Fruit fly (Drosophila melanogaster) whole organism, embryonic: ENCODE data around the gene CG42693.

Experiments used
- Asciz ChIP-seq: fragments of 200-800 bp; sonication (Bioruptor generic); optimal IDR thresholded peaks from 2 replicates; lab custom pipeline; 2017; ENCODE audit warnings: missing biosample characterization, mild to moderate bottlenecking, missing genetic modification characterization, missing genetic modification reagents
- CG10209 ChIP-seq: fragments of 200-800 bp; sonication (Bioruptor generic); optimal IDR thresholded peaks from 3 replicates; lab custom pipeline; 2017; ENCODE audit warnings: missing biosample characterization, mild to moderate bottlenecking, missing genetic modification characterization, missing genetic modification reagents
- CG1024 ChIP-seq: fragments of 200-800 bp; sonication (Bioruptor generic); IDR thresholded peaks from 2 replicates; pipeline ENCODE4 v1.3.6; 2022; ENCODE audit warnings: missing biosample characterization, missing genetic modification characterization
- CG10565 ChIP-seq: fragments of 200-800 bp; sonication (Bioruptor generic); optimal IDR thresholded peaks from 3 replicates; lab custom pipeline; 2016; ENCODE audit warnings: missing biosample characterization, mild to moderate bottlenecking, missing genetic modification characterization
- CG11398 ChIP-seq: fragments of 200-800 bp; sonication (Bioruptor generic); optimal IDR thresholded peaks from 2 replicates; lab custom pipeline; 2016; ENCODE audit warnings: missing biosample characterization, missing genetic modification characterization
- CG12391 ChIP-seq: fragments of 200-800 bp; sonication (Bioruptor generic); optimal IDR thresholded peaks from 3 replicates; lab custom pipeline; 2018; ENCODE audit warnings: missing biosample characterization, mild to moderate bottlenecking, missing genetic modification characterization, moderate library complexity
- CG14710 ChIP-seq: fragments of 200-800 bp; sonication (Bioruptor generic); optimal IDR thresholded peaks from 3 replicates; lab custom pipeline; 2019; ENCODE audit warnings: missing biosample characterization, mild to moderate bottlenecking, missing genetic modification characterization, moderate library complexity
- CG1832 ChIP-seq: fragments of 200-800 bp; sonication (Bioruptor generic); optimal IDR thresholded peaks from 2 replicates; lab custom pipeline; 2017; ENCODE audit warnings: missing biosample characterization, mild to moderate bottlenecking, missing genetic modification characterization, inconsistent platforms
- CG18764 ChIP-seq: fragments of 200-800 bp; sonication (Bioruptor generic); optimal IDR thresholded peaks from 3 replicates; lab custom pipeline; 2016; ENCODE audit warnings: missing biosample characterization, missing genetic modification characterization
- CG2120 ChIP-seq: fragments of 200-800 bp; sonication (Bioruptor generic); optimal IDR thresholded peaks from 3 replicates; lab custom pipeline; 2016; ENCODE audit warnings: missing biosample characterization, missing genetic modification characterization
- CG2889 ChIP-seq: fragments of 200-800 bp; sonication (Bioruptor generic); IDR thresholded peaks from 3 replicates; pipeline ENCODE4 v1.3.6; 2022; ENCODE audit warnings: missing biosample characterization, missing genetic modification characterization
- CG30431 ChIP-seq: fragments of 200-800 bp; sonication (Bioruptor generic); optimal IDR thresholded peaks from 2 replicates; lab custom pipeline; 2017; ENCODE audit warnings: missing biosample characterization, missing genetic modification characterization
- CG31365 ChIP-seq: fragments of 200-800 bp; sonication (Bioruptor generic); optimal IDR thresholded peaks from 2 replicates; lab custom pipeline; 2018; ENCODE audit warnings: missing biosample characterization, mild to moderate bottlenecking, missing genetic modification characterization
- CG7372 ChIP-seq: fragments of 200-800 bp; sonication (Bioruptor generic); IDR thresholded peaks from 2 replicates; pipeline ENCODE4 v1.3.6; 2022; ENCODE audit warnings: missing biosample characterization, missing genetic modification characterization
- CG9727 ChIP-seq: fragments of 200-800 bp; sonication (Bioruptor generic); optimal IDR thresholded peaks from 3 replicates; lab custom pipeline; 2017; ENCODE audit warnings: missing biosample characterization, mild to moderate bottlenecking, missing genetic modification characterization
- CG9797 ChIP-seq: fragments of 200-800 bp; sonication (Bioruptor generic); optimal IDR thresholded peaks from 3 replicates; lab custom pipeline; 2018; ENCODE audit warnings: missing biosample characterization, mild to moderate bottlenecking, missing genetic modification characterization
- CG9876 ChIP-seq: fragments of 200-800 bp; sonication (Bioruptor generic); optimal IDR thresholded peaks from 2 replicates; lab custom pipeline; 2016; ENCODE audit warnings: missing biosample characterization, missing genetic modification characterization
- Doc3 ChIP-seq: fragments of 200-800 bp; sonication (Bioruptor generic); IDR thresholded peaks from 3 replicates; pipeline ENCODE4 v1.3.6; 2022; ENCODE audit warnings: missing biosample characterization, missing genetic modification characterization; ENCODE audit not compliant: partially characterized antibody
- Fer2 ChIP-seq: fragments of 200-800 bp; sonication (Bioruptor generic); optimal IDR thresholded peaks from 2 replicates; lab custom pipeline; 2018; ENCODE audit warnings: missing biosample characterization, mild to moderate bottlenecking, missing genetic modification characterization, moderate library complexity
- Gug ChIP-seq: fragments of 200-800 bp; sonication (Bioruptor generic); IDR thresholded peaks from 4 replicates; pipeline ENCODE4 v1.3.6; 2022; ENCODE audit warnings: missing biosample characterization, missing genetic modification characterization
- MESR4 ChIP-seq: fragments of 200-800 bp; sonication (Bioruptor generic); optimal IDR thresholded peaks from 2 replicates; lab custom pipeline; 2018; ENCODE audit warnings: missing biosample characterization, mild to moderate bottlenecking, missing genetic modification characterization, moderate library complexity
- NK7.1 ChIP-seq: fragments of 200-800 bp; sonication (Bioruptor generic); optimal IDR thresholded peaks from 3 replicates; lab custom pipeline; 2016; ENCODE audit warnings: missing biosample characterization, missing genetic modification characterization
- Ptx1 ChIP-seq: fragments of 200-800 bp; sonication (Bioruptor generic); IDR thresholded peaks from 2 replicates; pipeline ENCODE4 v1.3.6; 2022; ENCODE audit warnings: missing biosample characterization, missing genetic modification characterization
- Rx ChIP-seq: fragments of 200-800 bp; sonication (Bioruptor generic); IDR thresholded peaks from 2 replicates; pipeline ENCODE4 v1.3.6; 2022; ENCODE audit warnings: missing biosample characterization, missing genetic modification characterization
- Taf1 ChIP-seq: fragments of 200-800 bp; sonication (Bioruptor generic); IDR thresholded peaks from 2 replicates; pipeline ENCODE4 v1.3.6; 2022; ENCODE audit warnings: missing biosample characterization, missing genetic modification characterization
- ase ChIP-seq: fragments of 200-800 bp; sonication (Bioruptor generic); IDR thresholded peaks from 3 replicates; pipeline ENCODE4 v1.3.6; 2022; ENCODE audit warnings: missing biosample characterization, missing genetic modification characterization
- ash1 ChIP-seq: fragments of 200-800 bp; sonication (Bioruptor generic); optimal IDR thresholded peaks from 2 replicates; lab custom pipeline; 2018; ENCODE audit warnings: missing biosample characterization, mild to moderate bottlenecking, missing genetic modification characterization
- cas ChIP-seq: fragments of 200-800 bp; sonication (Bioruptor generic); IDR thresholded peaks from 2 replicates; pipeline ENCODE4 v1.3.6; 2022; ENCODE audit warnings: missing biosample characterization, missing genetic modification characterization
- chif ChIP-seq, 2 experiments: fragments of 200-800 bp; sonication (Bioruptor generic); optimal IDR thresholded peaks; 3 replicates each; lab custom pipeline; 2016; ENCODE audit warnings: missing biosample characterization in 2 of 2, missing genetic modification characterization in 2 of 2
- corto ChIP-seq: fragments of 200-800 bp; sonication (Bioruptor generic); optimal IDR thresholded peaks from 2 replicates; lab custom pipeline; 2016; ENCODE audit warnings: missing biosample characterization, mild to moderate bottlenecking, missing genetic modification characterization, moderate library complexity
- dm ChIP-seq: fragments of 200-800 bp; sonication (Bioruptor generic); optimal IDR thresholded peaks from 3 replicates; lab custom pipeline; 2016; ENCODE audit warnings: missing biosample characterization, missing genetic modification characterization
- emc ChIP-seq: fragments of 200-800 bp; sonication (Bioruptor generic); optimal IDR thresholded peaks from 2 replicates; lab custom pipeline; 2016; ENCODE audit warnings: missing biosample characterization, missing genetic modification characterization
- her ChIP-seq: fragments of 200-800 bp; sonication (Bioruptor generic); optimal IDR thresholded peaks from 2 replicates; lab custom pipeline; 2016; ENCODE audit warnings: missing biosample characterization, missing genetic modification characterization
- inv ChIP-seq: fragments of 200-800 bp; sonication (Bioruptor generic); IDR thresholded peaks from 2 replicates; pipeline ENCODE4 v1.3.6; 2022; ENCODE audit warnings: missing biosample characterization, missing genetic modification characterization; ENCODE audit not compliant: partially characterized antibody
- jumu ChIP-seq: fragments of 200-800 bp; sonication (Bioruptor generic); optimal IDR thresholded peaks from 3 replicates; lab custom pipeline; 2016; ENCODE audit warnings: missing biosample characterization, missing genetic modification characterization
- ken ChIP-seq: fragments of 200-800 bp; sonication (Bioruptor generic); IDR thresholded peaks from 3 replicates; pipeline ENCODE4 v1.3.6; 2022; ENCODE audit warnings: missing biosample characterization, missing genetic modification characterization
- klu ChIP-seq: fragments of 200-800 bp; sonication (Bioruptor generic); IDR thresholded peaks from 2 replicates; pipeline ENCODE4 v1.3.6; 2022; ENCODE audit warnings: missing biosample characterization, missing genetic modification characterization
- lbe ChIP-seq: fragments of 200-800 bp; sonication (Bioruptor generic); optimal IDR thresholded peaks from 2 replicates; lab custom pipeline; 2016; ENCODE audit warnings: missing biosample characterization, mild to moderate bottlenecking, missing genetic modification characterization
- nau ChIP-seq: fragments of 200-800 bp; sonication (Bioruptor generic); optimal IDR thresholded peaks from 3 replicates; lab custom pipeline; 2017; ENCODE audit warnings: missing biosample characterization, mild to moderate bottlenecking, missing genetic modification characterization, missing genetic modification reagents
- pita ChIP-seq: fragments of 200-800 bp; sonication (Bioruptor generic); optimal IDR thresholded peaks from 2 replicates; lab custom pipeline; 2017; ENCODE audit warnings: missing biosample characterization, mild to moderate bottlenecking, missing genetic modification characterization
- pnt ChIP-seq: fragments of 200-800 bp; sonication (Bioruptor generic); optimal IDR thresholded peaks from 3 replicates; lab custom pipeline; 2016; ENCODE audit warnings: missing biosample characterization, missing genetic modification characterization
- pros ChIP-seq: fragments of 200-800 bp; sonication (Bioruptor generic); optimal IDR thresholded peaks from 3 replicates; lab custom pipeline; 2019; ENCODE audit warnings: missing biosample characterization, mild to moderate bottlenecking, missing genetic modification characterization, moderate library complexity
- salm ChIP-seq: fragments of 200-800 bp; sonication (Bioruptor generic); optimal IDR thresholded peaks from 2 replicates; lab custom pipeline; 2018; ENCODE audit warnings: missing biosample characterization, mild to moderate bottlenecking, missing genetic modification characterization
- shn ChIP-seq: fragments of 200-800 bp; sonication (Bioruptor generic); optimal IDR thresholded peaks from 3 replicates; lab custom pipeline; 2016; ENCODE audit warnings: missing biosample characterization, missing genetic modification characterization
- sug ChIP-seq: fragments of 200-800 bp; optimal IDR thresholded peaks from 2 replicates; lab custom pipeline; 2019; ENCODE audit warnings: missing biosample characterization, mild to moderate bottlenecking, missing genetic modification characterization, moderate library complexity
- tna ChIP-seq: fragments of 200-800 bp; sonication (Bioruptor generic); IDR thresholded peaks from 2 replicates; pipeline ENCODE4 v1.3.6; 2022; ENCODE audit warnings: missing biosample characterization, missing genetic modification characterization; ENCODE audit not compliant: partially characterized antibody
- toy ChIP-seq: fragments of 200-800 bp; sonication (Bioruptor generic); IDR thresholded peaks from 2 replicates; pipeline ENCODE4 v1.3.6; 2022; ENCODE audit warnings: missing biosample characterization, missing genetic modification characterization
- ttk ChIP-seq: fragments of 200-800 bp; sonication (Bioruptor generic); IDR thresholded peaks from 2 replicates; pipeline ENCODE4 v2.1.2; 2022; ENCODE audit warnings: missing biosample characterization, missing genetic modification characterization
- tup ChIP-seq: fragments of 200-800 bp; sonication (Bioruptor generic); optimal IDR thresholded peaks from 2 replicates; lab custom pipeline; 2016; ENCODE audit warnings: missing biosample characterization, mild to moderate bottlenecking, missing genetic modification characterization, moderate library complexity

The CG42693 gene

DNA sequence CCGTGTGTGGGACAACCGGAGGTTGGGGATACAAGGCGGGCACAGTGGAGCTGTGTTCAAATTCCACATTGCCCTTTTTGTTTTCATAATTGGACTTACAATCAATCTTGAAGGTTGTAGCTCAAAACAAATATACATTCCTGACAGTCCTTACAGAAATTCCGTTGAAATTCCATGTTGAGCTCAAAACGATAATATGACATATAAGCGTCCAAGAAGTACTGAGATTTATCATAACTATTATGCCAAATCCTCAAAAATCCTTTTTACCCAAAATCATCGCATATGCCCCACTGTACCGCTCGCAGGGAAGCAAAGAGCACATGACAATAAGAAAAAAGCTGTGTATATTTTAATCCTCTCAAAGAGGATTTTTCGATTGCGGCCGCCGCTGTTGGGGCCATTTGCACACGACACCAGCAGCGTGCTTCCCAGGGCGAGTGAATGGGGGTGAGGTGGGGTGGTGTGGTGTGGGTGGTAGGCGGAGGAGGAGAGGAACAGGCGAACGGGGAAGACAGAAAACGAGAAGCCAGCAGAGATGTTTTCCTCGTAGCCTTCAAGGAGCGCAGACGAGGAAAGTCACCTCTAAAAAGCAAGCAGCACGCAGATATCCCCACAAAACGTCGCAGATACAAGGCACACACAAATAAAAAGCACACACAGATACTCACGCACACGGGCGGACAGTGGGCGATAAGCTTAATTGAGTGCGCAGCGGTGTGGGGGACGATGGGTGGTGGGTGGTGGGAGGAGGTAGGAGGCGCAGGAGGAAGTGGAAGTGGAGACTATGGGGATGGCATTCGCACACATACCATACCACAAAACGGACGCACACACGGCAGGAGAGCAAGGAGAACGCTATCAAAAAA lies 9.4 kb upstream of the CG42693 start (continued):
- TF ChIP-seq Taf1 (GFP tag; lab: Robert Waterston, UW) (no peak; the same call in 1 of the 2 replicates), pros (GFP tag; lab: Kevin White, UChicago) (no peak), tna (GFP tag; lab: Robert Waterston, UW) (no peak), CG12391 (peak; percentile 50), CG9797 (no peak), shn (GFP tag; lab: Kevin White, UChicago) (peak; percentile 73), Asciz (GFP tag; lab: Kevin White, UChicago) (no peak), CG1024 (GFP tag; lab: Robert Waterston, UW) (peak; percentile 30; the same call in 1 of the 2 replicates), chif (GFP tag; optimal IDR thresholded peaks at IDR 0.05; lab: Kevin White, UChicago) (peak; percentile 36 to 56), ttk (GFP tag; lab: Robert Waterston, UW) (no peak; the same call in 1 of the 2 replicates), CG7372 (GFP tag; lab: Robert Waterston, UW) (no peak; the same call in 1 of the 2 replicates), ase (GFP tag; lab: Robert Waterston, UW) (0 out of 3 replicates have a peak, but pooled peaks have one; percentile 55), corto (GFP tag; lab: Kevin White, UChicago) (no peak), inv (no peak), CG10209 (GFP tag; lab: Kevin White, UChicago) (peak; percentile 74), Rx (GFP tag; lab: Robert Waterston, UW) (no peak), MESR4 (GFP tag; lab: Kevin White, UChicago) (no peak), salm (tag; lab: Kevin White, UChicago) (peak; percentile 2), klu (GFP tag; lab: Robert Waterston, UW) (no peak), her (GFP tag; lab: Kevin White, UChicago) (peak; percentile 56), lbe (GFP tag; lab: Kevin White, UChicago) (peak; percentile 25), emc (GFP tag; lab: Kevin White, UChicago) (peak; percentile 27), CG31365 (tag; lab: Kevin White, UChicago) (no peak), tup (GFP tag; lab: Kevin White, UChicago) (no peak), CG1832 (no peak), pnt (GFP tag; lab: Kevin White, UChicago) (peak; percentile 39), cas (GFP tag; lab: Robert Waterston, UW) (no peak), CG18764 (GFP tag; lab: Kevin White, UChicago) (peak; percentile 43), CG2120 (peak; percentile 79), dm (GFP tag; lab: Kevin White, UChicago) (no peak), CG11398 (GFP tag; lab: Kevin White, UChicago) (peak; percentile 44), ken (GFP tag; lab: Robert Waterston, UW) (0 out of 3 replicates have a peak, but pooled peaks have one; percentile 37), CG30431 (peak; percentile 60), jumu (GFP tag; lab: Kevin White, UChicago) (peak; percentile 40), nau (peak; percentile 21), CG9727 (GFP tag; lab: Kevin White, UChicago) (peak; percentile 67), NK7.1 (peak; percentile 45), CG14710 (peak; percentile 19), CG10565 (GFP tag; lab: Kevin White, UChicago) (no peak), ash1 (no peak), Gug (GFP tag; lab: Robert Waterston, UW) (peak; percentile 52; the same call in 2 of the 4 replicates), pita (GFP tag; lab: Kevin White, UChicago) (no peak), Doc3 (GFP tag; lab: Robert Waterston, UW) (no peak), CG9876 (GFP tag; lab: Kevin White, UChicago) (no peak), sug (tag; lab: Kevin White, UChicago) (peak; percentile 31), toy (no peak), Fer2 (tag; lab: Kevin White, UChicago) (peak; percentile 22), CG2889 (GFP tag; lab: Robert Waterston, UW) (no peak), Ptx1 (GFP tag; lab: Robert Waterston, UW) (peak; percentile 62)
